Worm (Caenorhabditis elegans) whole organism, L1 larva: ENCODE results near the gene nhr-61.

ENCODE experiments used
- lin-13 ChIP-seq: fragments of 150-350 bp; optimal IDR thresholded peaks from 2 replicates; lab custom pipeline; 2014; ENCODE audit warnings: missing biosample characterization, missing genetic modification reagents, missing genetic modification characterization
- nhr-11 ChIP-seq: fragments of 150-350 bp; optimal IDR thresholded peaks from 2 replicates; lab custom pipeline; 2014; ENCODE audit warnings: missing biosample characterization, missing genetic modification characterization
- sox-4 ChIP-seq: sonication (generic microtip); optimal IDR thresholded peaks from 2 replicates; lab custom pipeline; 2016; ENCODE audit warnings: missing genetic modification characterization, missing compliant biosample characterization
- unc-62 ChIP-seq: fragments of 150-350 bp; optimal IDR thresholded peaks from 2 replicates; lab custom pipeline; 2014; ENCODE audit warnings: missing biosample characterization, missing genetic modification reagents, missing genetic modification characterization

DNA sequence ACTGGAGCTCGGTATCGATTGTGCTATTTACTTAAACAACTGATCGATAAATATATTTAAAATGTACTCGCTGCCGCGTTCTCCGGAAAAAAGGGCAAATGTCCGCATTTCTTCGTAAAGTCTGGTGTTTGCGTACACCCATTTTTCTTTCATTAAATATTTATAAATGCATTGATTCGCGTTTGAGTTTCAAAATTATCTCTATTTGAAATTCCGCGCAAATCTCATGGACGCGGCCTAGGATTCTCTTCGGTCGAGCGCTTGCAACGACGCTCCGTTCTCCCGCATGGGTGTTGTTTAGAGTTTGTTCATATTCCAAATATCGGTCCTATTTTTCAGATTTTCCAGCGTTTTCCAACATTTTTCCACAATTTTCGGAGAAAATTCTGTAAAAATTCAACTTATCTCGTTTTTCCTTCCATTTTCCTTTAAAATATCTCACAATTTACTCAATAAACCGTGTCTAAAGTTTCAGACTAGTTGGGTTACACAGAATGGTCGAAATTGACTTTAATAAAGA lies 23.3 kb downstream of the nhr-61 start, which contains the start of gene eif-3.B:
- TF ChIP-seq lin-13 (GFP tag; lab: Kevin White, UChicago) (peak; percentile 94), sox-4 (tag; lab: Kevin White, UChicago) (peak; percentile 97), nhr-11 (tag; lab: Kevin White, UChicago) (peak; percentile 78), unc-62 (no peak)
